Worm (Caenorhabditis elegans) whole organism, L3 larva: ENCODE results near the gene ttc-36.

Source experiments
- ama-1 ChIP-seq: fragments of 150-350 bp; optimal IDR thresholded peaks from 2 replicates; lab custom pipeline; 2018
- elt-3 ChIP-seq, 3 experiments: fragments of 150-350 bp in 1 of 3; sonication (generic microtip) in 2 of 3; optimal IDR thresholded peaks; 2 replicates in 2 of 3; 4 replicates in 1 of 3; lab custom pipeline; 2014 to 2017; ENCODE audit warnings: missing biosample characterization in 3 of 3, missing genetic modification characterization in 3 of 3
- lin-15B ChIP-seq: fragments of 150-350 bp; optimal IDR thresholded peaks from 2 replicates; lab custom pipeline; 2014; ENCODE audit warnings: missing biosample characterization, missing genetic modification characterization
- nfya-1 ChIP-seq: sonication (generic microtip); optimal IDR thresholded peaks from 2 replicates; lab custom pipeline; 2017; ENCODE audit warnings: missing genetic modification characterization, mild to moderate bottlenecking, missing compliant biosample characterization, antibody characterized with exemption, moderate library complexity; ENCODE audit not compliant: insufficient read depth
- nhr-237 ChIP-seq: fragments of 150-350 bp; optimal IDR thresholded peaks from 2 replicates; lab custom pipeline; 2014; ENCODE audit warnings: missing biosample characterization, missing genetic modification characterization
- nhr-25 ChIP-seq: sonication (generic microtip); optimal IDR thresholded peaks from 2 replicates; lab custom pipeline; 2017; ENCODE audit warnings: missing biosample characterization, missing genetic modification characterization
- skn-1 ChIP-seq: fragments of 150-350 bp; optimal IDR thresholded peaks from 2 replicates; lab custom pipeline; 2014; ENCODE audit warnings: missing biosample characterization, missing genetic modification characterization
- snpc-4 ChIP-seq: fragments of 150-350 bp; optimal IDR thresholded peaks from 2 replicates; lab custom pipeline; 2014; ENCODE audit warnings: missing biosample characterization, missing genetic modification characterization

DNA sequence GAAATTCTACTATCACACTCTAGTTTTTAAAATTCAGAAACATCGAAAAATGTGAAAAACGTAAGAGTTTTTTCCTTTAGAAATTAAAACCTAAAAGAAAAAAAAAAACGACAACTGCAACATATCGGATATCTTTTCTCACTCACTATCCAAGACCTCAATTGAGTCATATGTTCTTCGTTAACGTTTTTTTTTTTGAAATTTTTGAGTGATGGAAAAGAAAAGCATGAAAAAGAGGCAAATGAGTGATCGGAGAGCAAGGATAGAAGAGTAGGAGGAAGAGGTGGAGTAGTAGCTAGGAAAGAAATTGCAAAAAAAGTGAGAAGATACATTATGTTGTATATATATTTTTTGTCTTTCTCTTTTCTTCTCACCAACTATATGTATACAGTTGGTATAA is 40.5 kb upstream of the ttc-36 start:
- no peak for TF ChIP-seq skn-1 (tag; lab: Kevin White, UChicago)
- TF ChIP-seq nhr-237 (tag; lab: Kevin White, UChicago), result no peak
- no peak for TF ChIP-seq snpc-4 (tag; lab: Kevin White, UChicago)
- TF ChIP-seq elt-3 (tag; optimal IDR thresholded peaks at IDR 0.05; lab: Kevin White, UChicago), result no peak
- no peak for TF ChIP-seq lin-15B (tag; lab: Kevin White, UChicago)
- no peak for TF ChIP-seq nfya-1 (tag; lab: Kevin White, UChicago)
- TF ChIP-seq ama-1, result no peak
- no peak for TF ChIP-seq nhr-25 (tag; lab: Kevin White, UChicago)
